Worm (Caenorhabditis elegans): ENCODE measurements around the gene gly-4.

ce11 chrV:19856933-19857332, 38.2 kb downstream of the gly-4 start:
- TF ChIP-seq jun-1 (tag; optimal IDR thresholded peaks at IDR 0.05) (no peak), pqm-1 (tag; optimal IDR thresholded peaks at IDR 0.05) (no peak), nhr-76 (tag; optimal IDR thresholded peaks at IDR 0.05) (no peak), fos-1 (tag; optimal IDR thresholded peaks at IDR 0.05) (no peak), nhr-42 (GFP tag; IDR thresholded peaks at IDR 0.05) (no peak)
